Fruit fly (Drosophila melanogaster) whole organism, pupa: ENCODE results near the gene CG31515.

ENCODE experiments used
- CG10348 ChIP-seq: fragments of 200-800 bp; sonication (Bioruptor generic); IDR thresholded peaks from 2 replicates; pipeline ENCODE4 v1.3.6; 2022; ENCODE audit warnings: missing biosample characterization, missing genetic modification characterization
- CG13204 ChIP-seq: fragments of 200-800 bp; sonication (Bioruptor generic); optimal IDR thresholded peaks from 2 replicates; lab custom pipeline; 2018; ENCODE audit warnings: missing biosample characterization, mild to moderate bottlenecking, missing genetic modification characterization, moderate library complexity
- CG14655 ChIP-seq: fragments of 200-800 bp; sonication (Bioruptor generic); optimal IDR thresholded peaks from 3 replicates; lab custom pipeline; 2017; ENCODE audit warnings: mild to moderate bottlenecking, missing biosample characterization, missing genetic modification reagents, missing genetic modification characterization
- CG34367 ChIP-seq: fragments of 200-800 bp; sonication (Bioruptor generic); optimal IDR thresholded peaks from 2 replicates; lab custom pipeline; 2018; ENCODE audit warnings: missing biosample characterization, mild to moderate bottlenecking, missing genetic modification characterization
- CG4496 ChIP-seq: fragments of 200-800 bp; sonication (Bioruptor generic); IDR thresholded peaks from 3 replicates; pipeline ENCODE4 v1.3.6; 2022; ENCODE audit warnings: missing biosample characterization, missing genetic modification characterization
- CG8159 ChIP-seq: fragments of 200-800 bp; sonication (Bioruptor generic); optimal IDR thresholded peaks from 3 replicates; lab custom pipeline; 2018; ENCODE audit warnings: missing biosample characterization, mild to moderate bottlenecking, missing genetic modification characterization, moderate library complexity
- EcR ChIP-seq: fragments of 200-800 bp; sonication (Bioruptor generic); optimal IDR thresholded peaks from 3 replicates; lab custom pipeline; 2019; ENCODE audit warnings: missing biosample characterization, missing genetic modification characterization, mild to moderate bottlenecking, moderate library complexity, missing genetic modification reagents
- Pif1A ChIP-seq: fragments of 200-800 bp; sonication (Bioruptor generic); optimal IDR thresholded peaks from 3 replicates; lab custom pipeline; 2016; ENCODE audit warnings: missing biosample characterization, missing genetic modification characterization
- Snoo ChIP-seq: fragments of 200-800 bp; sonication (Bioruptor generic); optimal IDR thresholded peaks from 3 replicates; lab custom pipeline; 2017; ENCODE audit warnings: missing biosample characterization, mild to moderate bottlenecking, missing genetic modification characterization, inconsistent platforms
- gl ChIP-seq: fragments of 200-800 bp; sonication (Bioruptor generic); optimal IDR thresholded peaks from 2 replicates; lab custom pipeline; 2018; ENCODE audit warnings: missing biosample characterization, mild to moderate bottlenecking, missing genetic modification characterization
- rn ChIP-seq: fragments of 200-800 bp; sonication (Bioruptor generic); IDR thresholded peaks from 2 replicates; pipeline ENCODE4 v1.3.6; 2022; ENCODE audit warnings: missing biosample characterization, missing genetic modification characterization

DNA sequence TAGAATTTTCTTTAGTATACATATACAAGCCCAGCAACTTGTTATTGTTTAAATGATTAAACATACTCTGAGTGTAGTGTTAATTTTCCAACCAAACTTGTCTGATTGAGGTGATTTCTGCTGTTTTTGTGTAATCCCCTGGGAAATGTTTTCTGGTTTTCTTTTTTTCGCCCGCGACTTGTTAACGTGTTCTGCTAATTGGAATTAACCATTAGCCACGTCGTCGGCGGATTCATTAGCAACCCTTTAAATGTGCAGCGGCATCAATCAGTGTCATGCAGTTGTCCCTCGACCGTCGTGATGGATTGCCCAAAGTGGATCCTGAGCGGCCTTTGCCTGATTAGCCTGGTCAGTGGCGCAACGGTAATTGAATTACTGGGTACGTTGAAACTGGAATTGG lies 16.5 kb upstream of the CG31515 start, which contains the start of gene Ir94e:
- no peak for TF ChIP-seq CG10348
- no peak for TF ChIP-seq CG14655 (GFP tag; lab: Kevin White, UChicago)
- TF ChIP-seq rn (GFP tag; lab: Robert Waterston, UW), result no peak
- no peak for TF ChIP-seq CG8159 (tag; lab: Kevin White, UChicago)
- TF ChIP-seq gl (tag; lab: Kevin White, UChicago), result no peak
- TF ChIP-seq EcR (GFP tag; lab: Kevin White, UChicago), result no peak
- TF ChIP-seq CG34367 (tag; lab: Kevin White, UChicago), result no peak
- TF ChIP-seq Snoo, result no peak
- no peak for TF ChIP-seq CG13204
- TF ChIP-seq CG4496 (GFP tag; lab: Robert Waterston, UW), result no peak
- no peak for TF ChIP-seq Pif1A (GFP tag; lab: Kevin White, UChicago)
